Fruit fly (Drosophila melanogaster): Measurements from ENCODE around the gene CG13096.

The CG13096 gene

DNA sequence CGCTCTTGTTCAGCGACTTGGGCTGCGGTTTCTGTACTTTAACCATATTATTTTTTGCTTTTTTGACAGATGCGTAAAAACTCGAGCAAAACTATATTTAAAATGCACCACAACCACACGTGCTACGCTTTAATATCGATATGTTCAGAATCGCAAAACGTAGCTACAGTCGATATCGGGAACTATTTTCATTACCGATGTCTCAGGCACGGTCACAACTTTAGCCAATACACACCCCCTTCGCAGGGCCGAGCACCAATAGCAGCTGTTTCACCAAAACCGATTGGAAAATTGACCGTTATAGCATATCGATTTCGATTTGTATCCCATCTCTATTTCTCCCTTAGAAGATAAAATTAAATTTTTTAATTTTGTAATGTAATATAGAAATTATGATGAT is at the start of gene CG13096:
TSS of gene CG13096 (minus strand) at position 144 of the 400 bp plus-strand sequence.
- TF ChIP-seq CG8478 (optimal IDR thresholded peaks at IDR 0.05) (no peak), CTCF (optimal IDR thresholded peaks at IDR 0.05) (peak; percentile 63 to 66)

DNA sequence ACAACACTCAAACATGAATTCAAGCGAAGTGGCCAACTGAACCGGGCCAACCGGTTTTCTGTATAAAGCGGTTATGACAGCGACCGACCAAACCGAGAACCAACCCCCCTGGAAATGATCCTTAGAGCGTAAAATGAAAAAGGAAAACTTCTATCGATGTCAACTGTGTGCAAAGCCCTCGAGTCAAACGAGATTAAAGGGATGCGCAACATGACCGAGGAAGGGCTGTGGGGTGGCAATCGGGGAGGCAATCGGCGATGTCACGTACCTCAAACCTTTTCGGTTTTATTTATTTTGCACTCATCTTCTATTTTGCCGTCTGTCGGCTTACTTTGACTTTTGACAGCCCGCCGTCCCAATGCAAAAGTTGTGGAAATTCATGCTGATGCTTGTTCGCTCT is 44.5 kb upstream of the CG13096 start:
- TF ChIP-seq CG8478 (optimal IDR thresholded peaks at IDR 0.05): no peak
- TF ChIP-seq CTCF (optimal IDR thresholded peaks at IDR 0.05): no peak

DNA sequence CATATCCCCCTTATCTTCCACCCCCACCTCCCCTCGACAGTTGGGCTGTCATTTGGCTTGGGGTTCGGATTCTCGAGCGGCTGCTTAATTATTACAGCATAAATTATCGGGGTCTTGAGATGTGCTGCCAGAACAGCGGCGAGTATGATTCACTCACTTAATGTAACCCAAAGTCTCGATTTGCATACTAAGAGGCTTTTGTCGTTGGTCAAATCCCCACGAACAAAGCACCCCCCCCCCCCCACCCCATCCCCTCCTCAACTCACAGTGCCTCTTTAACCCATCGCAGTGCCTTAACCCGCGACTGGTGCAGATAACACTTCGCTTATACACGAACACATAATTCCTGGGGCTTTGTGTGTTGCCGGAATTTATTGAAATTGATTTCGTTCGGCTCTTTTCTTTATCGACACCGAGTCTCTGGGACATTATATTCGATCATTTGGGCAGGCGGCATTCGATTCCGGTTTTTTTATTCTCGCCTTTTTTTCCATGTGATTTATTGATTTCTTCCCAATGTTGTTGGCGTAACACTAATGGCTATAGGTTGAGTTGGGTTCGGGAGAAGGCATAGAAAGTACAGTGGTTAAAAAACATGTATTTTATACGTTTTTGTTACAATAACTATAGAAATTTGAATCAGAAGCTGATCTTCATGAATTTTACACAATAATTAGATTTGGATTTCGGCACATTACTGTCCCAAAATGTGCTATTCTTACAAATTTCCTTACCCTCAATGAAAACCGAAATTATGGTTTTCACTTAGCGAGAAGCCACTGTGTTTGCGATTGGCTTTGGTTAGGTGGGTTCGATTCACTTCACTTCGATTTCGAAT is 42.3 kb upstream of the CG13096 start:
- TF ChIP-seq CG8478 (optimal IDR thresholded peaks at IDR 0.05): no peak
- no peak for TF ChIP-seq CTCF (optimal IDR thresholded peaks at IDR 0.05)

DNA sequence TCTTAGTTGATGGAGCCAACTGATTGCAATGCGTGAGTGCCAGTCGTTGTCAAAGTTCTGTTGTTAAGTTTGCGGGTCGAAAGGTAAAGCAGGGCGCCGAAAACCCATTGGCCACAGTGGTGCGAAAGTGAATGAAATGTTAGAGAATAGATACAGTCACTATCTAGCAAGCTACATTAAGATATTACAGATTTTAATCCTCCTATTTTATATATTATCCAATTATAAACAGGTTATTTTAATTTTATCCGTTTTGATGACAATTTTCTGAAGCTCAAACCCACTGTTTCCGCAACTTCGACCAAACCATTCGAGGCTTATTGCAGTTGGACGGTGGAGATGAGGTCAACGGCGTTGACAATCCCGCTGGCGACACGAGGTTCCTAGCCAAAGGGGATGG is 40.8 kb upstream of the CG13096 start:
- no peak for TF ChIP-seq CTCF (optimal IDR thresholded peaks at IDR 0.05)
- no peak for TF ChIP-seq CG8478 (optimal IDR thresholded peaks at IDR 0.05)

DNA sequence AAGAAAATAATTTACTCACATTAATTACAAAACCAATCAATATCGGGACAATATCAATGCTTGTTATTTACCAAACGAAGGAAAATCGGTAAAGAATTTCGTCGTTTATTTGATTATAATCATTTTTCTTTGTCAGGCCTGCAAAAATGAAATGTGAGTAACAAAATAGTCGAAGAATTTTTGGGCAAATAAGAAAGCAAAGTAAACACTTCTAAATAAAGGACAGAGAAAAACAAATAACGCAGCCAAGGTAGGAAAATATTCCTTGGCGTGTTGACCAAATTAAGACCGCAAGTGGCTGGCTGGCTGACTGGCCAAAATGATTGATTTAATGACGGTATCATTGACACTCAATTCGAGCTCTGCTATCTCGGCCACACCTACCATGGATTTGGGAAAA is 36.5 kb upstream of the CG13096 start:
- TF ChIP-seq CG8478 (optimal IDR thresholded peaks at IDR 0.05) (no peak), CTCF (optimal IDR thresholded peaks at IDR 0.05) (no peak)

DNA sequence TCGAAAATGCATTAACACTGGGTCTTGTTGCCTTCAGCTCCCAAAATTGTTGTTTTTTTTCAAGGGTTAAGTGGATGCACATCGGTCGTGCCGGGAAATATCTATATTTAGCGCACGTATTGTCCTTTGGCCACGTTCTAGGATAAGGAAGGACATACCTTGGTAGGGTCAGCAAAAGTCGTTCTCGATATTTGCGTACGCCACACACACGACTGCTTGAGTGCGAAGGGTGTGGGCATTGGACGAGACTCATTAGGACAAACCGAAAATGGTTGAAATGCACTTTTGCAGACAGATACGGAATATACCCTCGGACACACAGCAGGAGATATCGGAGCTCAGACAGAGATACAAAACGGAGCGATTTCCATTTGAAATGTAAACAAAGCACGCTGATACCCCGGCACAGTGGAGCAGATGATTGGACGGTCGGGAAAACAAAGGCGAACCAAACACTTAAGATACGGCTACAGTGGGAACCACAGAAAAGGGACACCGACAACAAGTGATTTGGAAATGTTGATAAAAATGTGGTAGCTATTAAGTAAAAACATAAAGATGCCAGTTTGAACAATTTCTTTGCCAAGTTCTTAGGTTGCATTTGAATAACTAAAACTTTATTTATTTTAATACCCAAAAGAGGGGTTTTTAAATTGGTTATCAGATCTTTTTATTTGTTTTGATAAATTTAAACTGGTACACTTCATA is 33.9 kb upstream of the CG13096 start:
- TF ChIP-seq CG8478 (optimal IDR thresholded peaks at IDR 0.05) (no peak), CTCF (optimal IDR thresholded peaks at IDR 0.05) (no peak)

DNA sequence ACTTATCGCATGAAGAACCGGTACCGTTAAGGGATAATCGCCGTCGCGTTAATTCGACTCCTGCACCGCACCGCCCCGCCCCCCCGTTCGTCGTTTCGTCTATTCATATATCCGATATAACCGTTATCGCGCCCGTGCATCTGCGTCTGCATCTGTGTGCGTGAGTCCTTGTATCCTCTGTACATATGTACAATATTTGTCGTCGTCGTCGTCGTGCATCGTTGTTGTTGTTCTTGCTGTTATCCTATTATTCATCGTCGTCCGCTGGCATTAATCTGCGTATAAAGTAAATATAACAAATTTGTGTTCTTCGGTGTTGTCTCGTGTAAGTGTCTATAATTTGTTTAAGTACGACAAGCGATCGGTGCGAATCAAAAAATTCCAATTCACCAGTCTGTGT is 33.0 kb upstream of the CG13096 start:
- TF ChIP-seq CG8478 (optimal IDR thresholded peaks at IDR 0.05) (no peak), CTCF (optimal IDR thresholded peaks at IDR 0.05) (no peak)

DNA sequence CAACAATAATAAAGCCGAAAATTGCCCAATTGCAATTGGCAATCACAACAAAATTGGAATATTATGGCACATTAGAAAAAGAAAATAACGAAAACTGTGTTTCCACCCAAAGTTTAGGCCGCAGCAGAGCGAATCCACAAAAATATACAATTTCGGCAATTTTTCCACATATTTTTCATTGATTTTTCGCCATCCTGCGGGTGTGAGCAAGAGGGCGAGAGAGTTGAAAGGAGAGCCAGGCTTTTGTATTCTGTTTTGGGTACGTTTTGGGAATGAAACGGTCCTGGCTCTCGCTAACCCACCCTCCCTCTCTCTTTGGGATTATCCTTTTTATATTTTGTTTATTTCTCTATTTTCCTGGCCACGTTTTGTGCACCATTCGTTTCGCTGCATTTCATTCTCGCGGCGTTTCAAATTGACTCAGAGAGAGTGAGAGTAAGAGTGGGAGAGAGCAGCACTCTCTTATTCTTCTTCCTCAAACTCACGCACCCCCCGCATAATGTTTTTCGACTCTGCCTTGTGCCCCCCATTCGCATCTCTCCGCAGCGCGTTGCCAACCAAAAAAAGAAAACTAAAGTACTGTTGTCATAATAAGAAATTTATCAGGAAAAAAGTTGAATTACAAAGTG is 32.2 kb upstream of the CG13096 start:
- TF ChIP-seq CTCF (optimal IDR thresholded peaks at IDR 0.05): no peak
- TF ChIP-seq CG8478 (optimal IDR thresholded peaks at IDR 0.05): no peak

DNA sequence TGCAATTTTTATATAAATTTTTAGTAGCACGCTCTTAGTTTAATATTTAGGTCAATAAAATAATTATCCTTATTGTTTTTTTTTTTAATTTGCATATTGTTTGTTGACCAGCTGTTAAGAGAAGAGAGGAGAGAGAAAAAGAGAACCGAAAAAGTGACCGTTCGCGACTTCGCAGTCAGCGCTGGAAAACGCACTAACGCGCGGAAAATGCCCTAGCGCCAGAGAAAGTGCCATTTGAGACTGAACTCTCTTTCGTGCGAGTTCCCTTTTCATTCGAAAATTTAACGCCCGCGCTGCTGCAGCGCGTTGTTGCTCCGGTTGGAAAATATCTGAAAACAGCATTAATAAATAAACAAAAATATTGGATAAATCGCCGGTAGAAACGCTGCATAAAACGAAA is 31.4 kb upstream of the CG13096 start:
- TF ChIP-seq CTCF (optimal IDR thresholded peaks at IDR 0.05) (peak in 1 of 2 experiments; percentile 18), CG8478 (optimal IDR thresholded peaks at IDR 0.05) (no peak)

DNA sequence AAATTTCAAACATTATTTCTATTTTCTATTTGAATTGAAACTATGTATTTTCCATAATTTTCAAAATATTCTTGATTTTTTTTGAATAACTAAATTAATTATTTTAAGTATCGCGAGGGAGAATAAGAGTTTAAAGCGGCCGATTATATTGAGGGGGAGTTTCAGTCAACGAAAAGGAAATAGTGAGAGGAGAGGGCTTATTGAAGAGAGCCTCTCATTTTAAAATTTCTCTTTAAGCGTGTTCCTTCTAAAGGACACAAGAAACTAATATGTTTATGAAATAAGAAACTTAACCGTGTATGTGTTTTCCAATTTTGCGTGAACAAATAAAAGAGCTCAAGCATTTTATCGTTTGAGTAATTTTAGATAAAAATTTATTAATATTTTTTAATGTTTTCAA is 31.0 kb upstream of the CG13096 start:
- no peak for TF ChIP-seq CTCF (optimal IDR thresholded peaks at IDR 0.05)
- TF ChIP-seq CG8478 (optimal IDR thresholded peaks at IDR 0.05): no peak

DNA sequence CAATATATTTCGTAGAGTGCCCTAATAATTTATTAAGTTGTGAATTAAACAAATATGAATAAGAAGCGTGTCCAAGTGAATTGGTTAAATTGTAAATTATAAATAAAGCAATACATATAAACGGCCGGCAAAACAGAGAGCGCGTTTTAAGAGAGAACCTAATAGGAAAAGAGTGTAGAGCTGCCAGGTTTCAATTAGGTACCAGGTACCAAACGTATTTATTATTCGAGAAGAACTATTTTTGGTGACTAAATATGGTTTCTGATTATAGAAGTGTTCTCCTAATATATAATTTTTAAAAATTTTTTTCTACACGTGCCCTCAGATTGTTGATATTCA is 30.5 kb upstream of the CG13096 start:
- TF ChIP-seq CG8478 (optimal IDR thresholded peaks at IDR 0.05): no peak
- no peak for TF ChIP-seq CTCF (optimal IDR thresholded peaks at IDR 0.05)

DNA sequence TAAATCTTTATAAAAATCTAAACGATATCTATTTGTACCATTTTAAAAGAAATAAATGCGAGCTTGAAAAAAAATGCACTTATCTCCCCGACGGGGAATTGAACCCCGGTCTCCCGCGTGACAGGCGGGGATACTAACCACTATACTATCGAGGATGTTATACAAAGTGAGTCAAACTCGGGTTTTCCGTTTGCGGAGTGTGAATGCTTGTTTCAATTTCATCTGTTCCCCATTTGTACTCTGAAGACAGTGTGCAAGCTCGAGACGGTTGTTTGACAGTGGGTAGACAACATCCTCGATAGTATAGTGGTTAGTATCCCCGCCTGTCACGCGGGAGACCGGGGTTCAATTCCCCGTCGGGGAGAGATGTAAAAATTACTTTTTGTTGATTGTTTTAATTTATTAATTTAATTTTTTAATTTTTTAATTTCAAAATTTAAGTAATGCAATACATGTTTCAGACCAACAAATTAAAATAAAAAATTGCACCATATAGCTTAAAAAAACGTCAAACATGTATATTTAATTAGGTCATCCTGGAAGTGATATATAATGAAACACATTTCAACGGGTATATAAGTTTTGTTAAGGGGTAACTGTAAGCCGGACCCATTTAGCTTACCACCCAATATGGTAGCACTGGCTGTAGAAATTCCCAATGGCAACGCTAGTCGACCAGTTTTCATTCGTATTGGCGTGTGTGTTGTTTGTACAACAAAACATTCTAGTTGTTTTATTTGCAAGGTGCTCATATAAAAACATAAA is 30.0 kb upstream of the CG13096 start, which contains the start of gene Sema1a:
TSS of gene Sema1a (plus strand) at position 679 of the 765 bp plus-strand sequence.
- no peak for TF ChIP-seq CG8478 (optimal IDR thresholded peaks at IDR 0.05)
- peak in 1 of 2 experiments; percentile 36 for TF ChIP-seq CTCF (optimal IDR thresholded peaks at IDR 0.05)

DNA sequence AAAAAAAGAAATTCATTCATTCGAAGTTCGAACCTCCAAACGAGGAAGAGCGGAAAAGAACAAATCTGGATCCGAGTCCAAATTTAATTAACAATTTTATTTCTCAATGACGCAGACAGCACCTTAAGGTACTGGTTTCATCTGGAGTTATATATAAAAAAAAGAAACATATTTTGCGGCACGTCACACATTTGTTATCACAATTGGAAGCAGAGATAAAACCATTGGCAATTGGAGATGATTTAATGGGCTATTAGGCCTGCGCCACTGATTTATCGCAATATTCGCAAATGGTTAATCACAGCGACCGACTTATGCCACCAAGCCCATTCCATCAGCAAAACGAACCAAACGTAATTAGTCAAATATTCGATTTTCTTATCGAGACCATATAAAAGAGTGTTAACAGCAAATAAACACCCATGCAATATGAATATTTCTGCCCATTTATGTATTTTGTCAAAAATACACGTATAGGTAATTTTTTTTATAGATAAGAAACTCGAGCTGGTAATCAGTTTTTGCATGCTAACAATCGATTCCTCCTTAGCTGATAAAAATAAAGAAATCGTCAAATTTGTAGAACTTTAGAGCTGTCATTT is 26.9 kb upstream of the CG13096 start:
- no peak for TF ChIP-seq CTCF (optimal IDR thresholded peaks at IDR 0.05)
- TF ChIP-seq CG8478 (optimal IDR thresholded peaks at IDR 0.05): no peak

DNA sequence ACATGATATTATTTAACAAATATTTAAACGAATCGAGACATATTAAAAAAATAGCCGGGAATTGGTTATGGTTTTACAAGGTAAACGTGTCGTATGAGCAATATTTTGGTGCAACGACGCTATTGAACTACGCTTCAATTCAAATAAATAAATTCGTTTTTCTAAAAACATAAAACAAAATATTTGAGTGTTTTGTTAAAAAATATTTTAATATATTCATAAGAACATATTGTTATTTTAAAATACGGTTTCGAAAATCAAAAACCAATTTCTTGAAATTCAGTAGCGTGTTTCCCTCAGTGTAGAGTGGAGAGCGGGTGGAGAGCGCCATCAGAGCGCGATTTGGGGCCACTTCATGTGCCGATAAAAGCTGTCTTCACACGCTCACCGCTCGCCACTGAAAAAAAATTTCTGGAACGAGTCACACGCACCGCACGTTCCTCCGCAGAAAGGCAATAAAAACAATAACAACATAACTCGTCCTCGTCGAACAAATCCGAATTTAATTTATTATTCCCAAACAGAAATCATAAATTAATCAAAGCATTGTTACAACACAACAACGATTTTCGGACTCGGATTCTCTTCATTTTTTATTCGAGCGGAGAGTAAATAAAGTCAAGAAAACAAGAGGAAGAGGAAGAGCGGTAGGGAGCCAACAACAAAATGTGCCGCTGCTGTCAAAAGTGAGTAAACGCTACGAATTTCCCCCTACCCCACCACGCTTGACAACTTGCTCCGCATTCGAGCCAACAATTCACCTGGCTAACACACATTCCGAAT is 23.9 kb upstream of the CG13096 start:
- TF ChIP-seq CTCF (optimal IDR thresholded peaks at IDR 0.05): no peak
- no peak for TF ChIP-seq CG8478 (optimal IDR thresholded peaks at IDR 0.05)
